Worm (Caenorhabditis elegans) whole organism, L4 larva: ENCODE results near the gene scc-3.

Source experiments
- aha-1 ChIP-seq: fragments of 150-350 bp; peaks from one replicate; lab custom pipeline; 2014; ENCODE audit warnings: missing biosample characterization, missing genetic modification characterization
- ceh-62 ChIP-seq: sonication (generic microtip); optimal IDR thresholded peaks from 2 replicates; lab custom pipeline; 2017; ENCODE audit warnings: missing biosample characterization, missing genetic modification characterization
- lin-29 ChIP-seq: fragments of 200-800 bp; sonication (Bioruptor generic); IDR thresholded peaks from 2 replicates; pipeline ENCODE4 v1.3.6; 2022; ENCODE audit warnings: missing genetic modification reagents, missing genetic modification characterization, missing compliant biosample characterization
- nhr-25 ChIP-seq: sonication (generic microtip); optimal IDR thresholded peaks from 2 replicates; lab custom pipeline; 2017; ENCODE audit warnings: missing genetic modification characterization, mild to moderate bottlenecking, missing compliant biosample characterization, antibody characterized with exemption, moderate library complexity, borderline replicate concordance; ENCODE audit not compliant: insufficient read depth
- nhr-28 ChIP-seq: fragments of 150-350 bp; optimal IDR thresholded peaks from 2 replicates; lab custom pipeline; 2014; ENCODE audit warnings: missing biosample characterization, missing genetic modification characterization
- zip-2 ChIP-seq: fragments of 150-350 bp; optimal IDR thresholded peaks from 2 replicates; lab custom pipeline; 2014; ENCODE audit warnings: missing biosample characterization, missing genetic modification characterization

DNA sequence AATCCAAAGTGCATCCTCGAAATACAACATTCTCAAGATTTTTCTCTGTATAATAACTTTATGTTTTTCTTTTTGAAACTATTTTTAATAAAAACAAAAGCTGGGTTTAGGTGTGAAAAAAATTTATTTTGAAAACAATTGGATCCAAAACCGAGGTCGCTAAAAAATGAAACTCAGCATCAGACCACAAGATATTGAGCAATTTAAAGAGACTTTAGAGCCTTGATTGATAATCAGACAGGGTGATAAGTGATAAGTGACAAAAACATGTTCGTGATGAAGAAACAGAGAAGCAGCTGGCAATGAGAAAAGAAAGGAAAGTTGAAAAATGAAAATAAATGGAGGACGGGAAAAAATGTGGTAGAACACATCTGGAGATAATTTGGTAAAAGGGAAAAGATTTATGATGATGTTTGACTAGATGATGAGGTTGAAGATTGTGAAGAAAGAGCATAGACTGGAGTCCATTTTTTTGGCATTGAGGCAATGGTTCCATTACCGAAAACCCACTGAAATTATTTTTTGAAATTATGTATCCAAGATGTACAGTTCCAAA is 12.2 kb upstream of the scc-3 start, which contains the start of gene C15C8.6:
- TF ChIP-seq lin-29 (GFP tag; lab: Robert Waterston, UW) (no peak), nhr-28 (tag; lab: Kevin White, UChicago) (no peak), aha-1 (tag; lab: Kevin White, UChicago) (no peak), ceh-62 (tag; lab: Kevin White, UChicago) (no peak), zip-2 (tag; lab: Kevin White, UChicago) (no peak), nhr-25 (no peak)
